Worm (Caenorhabditis elegans) whole organism, L1 larva: ENCODE data around the gene cpg-4.

Experiments used
- blmp-1 ChIP-seq: fragments of 150-350 bp; optimal IDR thresholded peaks from 2 replicates; lab custom pipeline; 2014; ENCODE audit warnings: missing biosample characterization, missing genetic modification characterization
- fkh-10 ChIP-seq: sonication (generic microtip); optimal IDR thresholded peaks from 2 replicates; lab custom pipeline; 2017; ENCODE audit warnings: missing biosample characterization, missing genetic modification reagents, missing genetic modification characterization
- fos-1 ChIP-seq: fragments of 150-350 bp; optimal IDR thresholded peaks from 2 replicates; lab custom pipeline; 2014; ENCODE audit warnings: missing biosample characterization, missing genetic modification characterization
- lin-39 ChIP-seq: fragments of 150-350 bp; optimal IDR thresholded peaks from 2 replicates; lab custom pipeline; 2014; ENCODE audit warnings: missing biosample characterization, missing genetic modification reagents, missing genetic modification characterization
- mep-1 ChIP-seq: fragments of 150-350 bp; optimal IDR thresholded peaks from 2 replicates; lab custom pipeline; 2014; ENCODE audit warnings: missing biosample characterization, missing genetic modification characterization
- nhr-11 ChIP-seq: fragments of 150-350 bp; optimal IDR thresholded peaks from 2 replicates; lab custom pipeline; 2014; ENCODE audit warnings: missing biosample characterization, missing genetic modification characterization
- nhr-28 ChIP-seq: fragments of 150-350 bp; optimal IDR thresholded peaks from 2 replicates; lab custom pipeline; 2014; ENCODE audit warnings: missing biosample characterization, missing genetic modification characterization
- sox-4 ChIP-seq: sonication (generic microtip); optimal IDR thresholded peaks from 2 replicates; lab custom pipeline; 2016; ENCODE audit warnings: missing genetic modification characterization, missing compliant biosample characterization
- vab-15 ChIP-seq: sonication (generic microtip); optimal IDR thresholded peaks from 2 replicates; lab custom pipeline; 2017; ENCODE audit warnings: missing genotype, mild to moderate bottlenecking, missing genetic modification characterization, missing compliant biosample characterization
- xbp-1 ChIP-seq: sonication (generic microtip); optimal IDR thresholded peaks from 2 replicates; lab custom pipeline; 2016; ENCODE audit warnings: missing genetic modification characterization, missing compliant biosample characterization
- ztf-11 ChIP-seq, 2 experiments: sonication (generic microtip); optimal IDR thresholded peaks; 2 replicates each; lab custom pipeline; 2016 to 2017; ENCODE audit warnings: missing genetic modification characterization in 2 of 2, missing biosample characterization in 1 of 2, missing compliant biosample characterization in 1 of 2

- TF ChIP-seq mep-1 (tag; lab: Kevin White, UChicago) = no peak
- no peak for TF ChIP-seq sox-4
- no peak for TF ChIP-seq fos-1 (tag; lab: Kevin White, UChicago)
- no peak for TF ChIP-seq vab-15
- no peak for TF ChIP-seq lin-39 (tag; lab: Kevin White, UChicago)
- TF ChIP-seq blmp-1 (tag; lab: Kevin White, UChicago) = no peak
- no peak for TF ChIP-seq ztf-11 (tag; optimal IDR thresholded peaks at IDR 0.05; lab: Kevin White, UChicago)
- TF ChIP-seq nhr-11 (tag; lab: Kevin White, UChicago) = no peak
- no peak for TF ChIP-seq nhr-28
- peak; percentile 12 for TF ChIP-seq xbp-1 (tag; lab: Kevin White, UChicago)
- TF ChIP-seq fkh-10 (GFP tag; lab: Kevin White, UChicago) = peak; percentile 26
Observed at ce11 chrV:6033512-6033911, 37.3 kb downstream of the cpg-4 start.
